Fruit fly (Drosophila melanogaster): ENCODE data around the gene CG3156.

Gene CG3156

DNA sequence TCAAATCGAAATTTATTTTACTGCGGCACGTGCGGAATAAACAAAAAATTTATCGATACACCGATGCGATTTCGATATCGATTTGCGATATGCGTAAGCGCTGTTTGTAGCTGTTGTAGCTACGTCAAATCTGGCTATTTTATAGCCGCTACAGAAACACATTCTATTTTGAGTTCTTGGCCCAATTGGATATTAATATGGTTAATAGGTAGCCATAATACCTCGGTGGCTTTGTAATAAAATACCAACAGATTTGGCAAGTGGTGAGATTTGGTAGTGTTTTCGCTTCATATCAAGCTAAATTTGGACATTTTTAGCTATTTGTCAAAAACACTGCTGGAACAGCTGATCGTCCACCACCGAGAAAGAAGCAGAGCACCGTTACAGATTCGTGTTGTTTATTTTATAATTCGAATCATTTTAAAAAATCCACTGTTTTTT, at the start of gene CG3156, which contains the start of gene CG18273:
TSS of gene CG3156 (plus strand) at position 362 of the 441 bp plus-strand sequence.
TSS of gene CG18273 (minus strand) at position 65 of the 441 bp plus-strand sequence.
- TF ChIP-seq Dll (optimal IDR thresholded peaks at IDR 0.05) (no peak), CG8478 (optimal IDR thresholded peaks at IDR 0.05) (no peak), psq (optimal IDR thresholded peaks at IDR 0.05) (no peak), pan (optimal IDR thresholded peaks at IDR 0.05) (no peak), usp (GFP tag; optimal IDR thresholded peaks at IDR 0.05) (no peak), EcR (GFP tag; optimal IDR thresholded peaks at IDR 0.05) (no peak)

DNA sequence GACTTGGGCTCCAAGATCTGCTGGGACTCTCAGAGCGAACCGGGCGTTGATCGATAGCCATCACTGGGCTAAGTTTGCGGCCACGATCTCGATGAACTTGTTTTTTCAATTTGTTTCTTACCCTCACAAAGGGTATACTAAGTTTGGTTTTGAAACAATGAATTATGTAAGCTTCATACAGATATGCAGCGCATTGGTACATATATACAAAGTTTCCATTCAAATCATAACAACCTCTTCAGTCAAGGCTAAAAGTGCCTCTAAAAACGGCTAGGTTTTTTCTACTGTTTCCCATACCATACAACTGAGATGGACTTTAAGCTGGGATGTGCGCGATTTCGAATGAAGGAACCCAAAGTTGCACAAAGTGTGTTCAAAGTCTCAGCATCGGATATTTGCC, 46.4 kb upstream of the CG3156 start:
- TF ChIP-seq Dll (optimal IDR thresholded peaks at IDR 0.05) = no peak
- TF ChIP-seq psq (optimal IDR thresholded peaks at IDR 0.05) = no peak
- no peak for TF ChIP-seq CG8478 (optimal IDR thresholded peaks at IDR 0.05)
- TF ChIP-seq pan (optimal IDR thresholded peaks at IDR 0.05) = no peak
- TF ChIP-seq usp (GFP tag; optimal IDR thresholded peaks at IDR 0.05) = no peak
- TF ChIP-seq EcR (GFP tag; optimal IDR thresholded peaks at IDR 0.05) = no peak

DNA sequence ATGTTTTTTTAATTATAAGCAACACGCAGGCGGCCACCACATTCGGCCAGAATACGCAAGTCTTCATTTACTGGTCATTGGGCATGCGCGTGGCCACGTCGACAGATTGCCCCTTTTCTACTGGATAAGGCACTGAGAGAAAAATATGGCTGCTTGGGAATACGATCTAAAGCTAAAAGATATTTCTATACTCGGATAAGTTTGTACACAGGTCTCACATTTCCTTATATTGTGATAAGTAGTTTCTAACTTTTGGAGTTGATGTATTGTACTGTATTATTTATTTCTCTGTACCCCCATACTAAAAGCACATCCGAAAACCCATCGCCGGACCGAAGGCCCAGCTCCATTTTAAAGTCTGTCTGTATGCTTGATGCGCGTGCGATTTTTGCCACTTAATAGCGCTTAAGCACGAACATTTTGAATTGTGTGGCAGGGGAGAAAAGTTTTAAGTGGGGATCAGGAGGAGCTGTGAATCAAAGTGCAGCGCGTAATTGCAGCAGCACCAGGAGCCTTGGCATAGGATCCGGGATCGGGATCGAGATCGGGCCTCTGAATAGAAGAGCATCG, 43.6 kb upstream of the CG3156 start:
- TF ChIP-seq pan (optimal IDR thresholded peaks at IDR 0.05) (no peak), psq (optimal IDR thresholded peaks at IDR 0.05) (no peak), CG8478 (optimal IDR thresholded peaks at IDR 0.05) (no peak), EcR (GFP tag; optimal IDR thresholded peaks at IDR 0.05) (no peak), Dll (optimal IDR thresholded peaks at IDR 0.05) (no peak), usp (GFP tag; optimal IDR thresholded peaks at IDR 0.05) (no peak)

DNA sequence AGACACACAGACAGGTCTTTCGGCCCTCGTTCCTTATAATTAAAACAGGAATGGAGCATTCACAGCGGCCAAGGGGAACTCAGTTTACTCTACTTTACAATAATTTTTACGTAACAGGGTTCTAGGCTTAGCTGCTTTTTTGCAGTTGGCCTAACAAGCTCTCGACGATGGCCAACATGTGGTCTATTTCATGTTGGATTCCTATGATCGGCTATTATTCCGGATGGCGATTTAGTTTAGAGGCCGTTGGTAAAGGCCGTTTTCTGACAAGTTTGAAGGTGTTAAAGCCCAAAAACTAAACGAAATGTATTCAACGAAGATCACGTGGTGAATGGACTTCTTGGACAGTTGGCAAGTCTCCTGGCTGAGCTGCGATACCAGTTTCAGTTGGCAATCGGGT, 41.7 kb upstream of the CG3156 start:
- TF ChIP-seq psq (optimal IDR thresholded peaks at IDR 0.05) (no peak), usp (GFP tag; optimal IDR thresholded peaks at IDR 0.05) (no peak), Dll (optimal IDR thresholded peaks at IDR 0.05) (no peak), pan (optimal IDR thresholded peaks at IDR 0.05) (no peak), EcR (GFP tag; optimal IDR thresholded peaks at IDR 0.05) (no peak), CG8478 (optimal IDR thresholded peaks at IDR 0.05) (no peak)

DNA sequence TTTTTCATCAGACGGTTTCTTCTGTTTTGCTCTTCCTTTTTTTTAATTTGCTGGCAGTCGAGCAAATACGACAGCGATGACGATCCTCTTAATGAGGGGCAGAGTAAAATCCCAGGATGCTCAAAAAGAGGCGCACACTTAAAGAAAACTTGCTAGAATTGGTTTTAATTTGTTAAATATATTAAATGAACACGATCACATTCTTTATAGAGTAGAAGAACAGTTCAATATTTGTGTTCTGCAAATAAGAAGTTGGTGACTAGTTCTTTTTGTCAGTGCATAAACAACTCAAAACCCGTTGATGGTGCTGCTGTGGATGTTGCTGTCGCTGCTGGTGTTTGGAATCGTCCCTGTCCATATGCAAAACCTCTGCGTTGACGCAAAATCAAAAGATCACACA, 39.4 kb upstream of the CG3156 start:
- TF ChIP-seq Dll (optimal IDR thresholded peaks at IDR 0.05) (no peak), pan (optimal IDR thresholded peaks at IDR 0.05) (no peak), CG8478 (optimal IDR thresholded peaks at IDR 0.05) (no peak)

DNA sequence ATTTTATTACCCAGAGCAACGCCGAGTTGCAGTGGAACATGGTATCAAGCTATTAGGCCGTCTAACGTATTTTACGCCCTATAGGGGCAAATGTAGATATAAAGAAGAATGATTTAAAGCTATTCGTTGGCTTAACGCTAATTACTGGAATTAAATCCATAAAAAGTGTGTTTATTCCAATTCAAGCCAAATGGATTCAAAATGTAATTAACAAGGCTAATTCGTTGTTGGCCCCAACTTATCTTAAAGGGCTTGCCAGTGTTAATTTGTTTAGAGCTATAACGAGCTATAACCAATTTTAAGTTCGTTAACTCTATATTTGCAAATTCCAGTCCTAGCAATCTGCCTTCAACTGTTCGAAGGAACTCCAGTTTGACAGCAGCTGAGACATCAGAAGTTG, 38.7 kb upstream of the CG3156 start:
- no peak for TF ChIP-seq CG8478 (optimal IDR thresholded peaks at IDR 0.05)
- TF ChIP-seq Dll (optimal IDR thresholded peaks at IDR 0.05) = no peak
- no peak for TF ChIP-seq psq (optimal IDR thresholded peaks at IDR 0.05)
- no peak for TF ChIP-seq usp (GFP tag; optimal IDR thresholded peaks at IDR 0.05)
- no peak for TF ChIP-seq EcR (GFP tag; optimal IDR thresholded peaks at IDR 0.05)
- no peak for TF ChIP-seq pan (optimal IDR thresholded peaks at IDR 0.05)

DNA sequence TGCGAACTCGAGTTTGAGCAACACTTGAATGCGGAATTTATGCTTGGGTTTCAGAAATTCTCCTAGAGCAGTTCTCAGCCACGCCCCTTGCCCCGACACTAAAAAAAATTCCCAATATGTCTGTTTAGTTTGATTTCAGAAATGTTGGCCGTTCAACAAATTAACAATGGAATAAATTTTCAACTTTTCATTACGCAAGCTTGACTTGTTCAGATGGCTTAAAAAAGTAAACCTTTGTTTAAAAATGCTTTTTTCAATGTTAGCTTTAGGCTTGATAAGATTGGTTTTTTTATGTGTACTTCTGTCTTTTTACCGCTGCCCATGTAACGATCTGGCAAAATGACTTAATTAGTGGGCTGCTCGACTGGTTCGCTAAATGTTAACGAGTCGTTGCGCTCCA, 35.0 kb upstream of the CG3156 start:
- TF ChIP-seq CG8478 (optimal IDR thresholded peaks at IDR 0.05) = no peak
- TF ChIP-seq EcR (GFP tag; optimal IDR thresholded peaks at IDR 0.05) = no peak
- no peak for TF ChIP-seq psq (optimal IDR thresholded peaks at IDR 0.05)
- no peak for TF ChIP-seq Dll (optimal IDR thresholded peaks at IDR 0.05)
- no peak for TF ChIP-seq usp (GFP tag; optimal IDR thresholded peaks at IDR 0.05)
- TF ChIP-seq pan (optimal IDR thresholded peaks at IDR 0.05) = no peak

DNA sequence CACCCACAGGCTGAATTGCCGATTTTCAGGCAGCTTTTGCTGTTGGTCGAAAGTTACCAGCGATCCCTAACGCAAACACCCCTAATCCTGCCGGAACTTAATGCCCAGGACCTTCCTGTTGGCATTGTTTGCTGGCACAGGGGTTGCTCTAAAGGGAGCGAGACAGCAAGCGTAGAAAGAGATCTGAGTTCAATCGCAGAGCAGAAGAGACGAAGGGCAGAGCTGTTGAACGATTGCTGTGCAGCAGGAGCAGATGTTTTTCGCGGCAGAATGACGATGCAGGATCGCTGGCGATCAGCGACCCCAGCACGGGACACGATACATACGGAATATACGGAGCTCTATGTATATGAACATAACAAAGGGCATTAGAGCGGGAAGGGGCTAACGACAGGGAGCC, 30.7 kb upstream of the CG3156 start:
- TF ChIP-seq psq (optimal IDR thresholded peaks at IDR 0.05) (no peak), Dll (optimal IDR thresholded peaks at IDR 0.05) (no peak), EcR (GFP tag; optimal IDR thresholded peaks at IDR 0.05) (no peak)

DNA sequence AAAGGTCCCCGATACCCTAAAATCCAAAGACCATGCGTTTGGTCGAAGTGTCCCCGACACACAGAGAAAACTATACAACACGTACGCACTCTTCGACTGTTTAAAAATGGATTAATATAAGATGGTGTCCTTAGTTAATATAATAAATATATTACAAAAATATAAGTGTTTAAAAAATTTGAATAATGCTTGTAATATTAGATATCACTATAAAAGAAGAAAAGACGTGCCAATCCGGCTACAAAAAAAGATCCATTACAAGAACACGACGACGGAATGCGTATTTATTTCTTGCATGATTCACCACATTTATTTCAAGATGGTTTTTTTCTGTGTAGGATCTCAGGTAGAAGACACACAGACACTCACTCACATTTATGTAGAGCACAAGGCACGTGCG, 29.9 kb upstream of the CG3156 start:
- TF ChIP-seq CG8478 (optimal IDR thresholded peaks at IDR 0.05) (no peak), usp (GFP tag; optimal IDR thresholded peaks at IDR 0.05) (no peak)

DNA sequence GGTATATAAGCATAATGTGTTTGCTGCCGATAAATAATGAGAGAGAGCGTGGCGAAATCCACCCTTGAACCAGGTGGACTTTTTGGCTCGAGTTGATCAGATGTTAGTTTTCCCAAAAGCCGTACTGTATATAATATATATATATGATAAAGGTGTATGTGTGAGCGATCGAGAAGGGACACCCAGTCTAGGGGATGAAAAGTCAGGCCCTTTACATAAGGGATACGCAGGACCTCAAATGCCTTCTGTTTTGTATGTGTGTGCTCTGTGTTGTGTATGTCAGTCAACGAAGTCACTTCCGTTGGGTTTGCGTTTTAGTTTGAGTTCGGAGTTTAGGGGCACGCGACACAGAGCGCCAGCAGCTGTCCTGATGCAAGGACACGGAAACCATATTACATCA, 27.2 kb upstream of the CG3156 start, which contains the start of gene ase:
TSS of gene ase (plus strand) at position 301 of the 400 bp plus-strand sequence.
- TF ChIP-seq Dll (optimal IDR thresholded peaks at IDR 0.05) (no peak), psq (optimal IDR thresholded peaks at IDR 0.05) (no peak), usp (GFP tag; optimal IDR thresholded peaks at IDR 0.05) (no peak), CG8478 (optimal IDR thresholded peaks at IDR 0.05) (no peak)

DNA sequence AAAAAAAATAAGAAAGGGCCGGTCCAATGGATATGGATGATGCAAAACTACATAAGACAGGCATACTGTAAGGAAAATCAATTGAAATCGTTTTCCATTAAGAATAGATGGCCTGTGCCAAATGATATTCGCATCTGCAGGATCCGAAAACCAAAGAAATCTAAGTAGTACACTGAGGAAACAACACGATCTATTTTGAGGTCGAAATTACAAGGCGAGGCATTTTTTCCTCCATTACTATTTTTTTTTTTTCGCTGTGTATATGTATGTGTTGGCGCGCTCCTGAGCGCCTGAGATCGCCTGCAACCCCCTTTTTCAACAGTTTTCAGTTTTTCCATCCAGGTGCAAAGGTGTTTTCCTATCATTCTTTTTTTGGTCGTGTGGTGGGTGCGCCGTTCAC, 23.7 kb upstream of the CG3156 start:
- TF ChIP-seq EcR (GFP tag; optimal IDR thresholded peaks at IDR 0.05) (no peak), usp (GFP tag; optimal IDR thresholded peaks at IDR 0.05) (no peak), CG8478 (optimal IDR thresholded peaks at IDR 0.05) (no peak), Dll (optimal IDR thresholded peaks at IDR 0.05) (no peak), pan (optimal IDR thresholded peaks at IDR 0.05) (no peak), psq (optimal IDR thresholded peaks at IDR 0.05) (no peak)

DNA sequence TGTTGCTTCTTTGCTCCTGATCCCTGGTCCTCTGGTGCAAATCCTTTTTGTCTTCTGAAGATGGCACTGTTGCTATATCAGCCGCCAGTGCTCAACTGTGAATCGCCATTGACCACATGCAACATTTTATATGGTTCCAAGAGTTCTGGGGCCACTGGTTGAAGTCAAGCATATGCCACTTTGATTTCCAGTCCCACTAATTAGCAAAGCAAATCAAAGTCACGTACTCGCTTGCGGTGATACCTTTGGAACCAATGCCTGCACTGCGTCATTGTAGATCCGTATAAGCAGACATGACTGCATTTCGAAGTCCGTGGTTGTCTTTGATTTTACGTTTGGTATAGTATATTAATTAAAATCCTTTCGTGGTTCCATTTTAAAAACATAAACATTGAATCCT, 18.4 kb upstream of the CG3156 start, which contains the start of gene Cyp4g1:
TSS of gene Cyp4g1 (minus strand) at position 101 of the 400 bp plus-strand sequence.
- TF ChIP-seq usp (GFP tag; optimal IDR thresholded peaks at IDR 0.05) (no peak), Dll (optimal IDR thresholded peaks at IDR 0.05) (no peak), EcR (GFP tag; optimal IDR thresholded peaks at IDR 0.05) (no peak), CG8478 (optimal IDR thresholded peaks at IDR 0.05) (no peak), pan (optimal IDR thresholded peaks at IDR 0.05) (no peak), psq (optimal IDR thresholded peaks at IDR 0.05) (no peak)

DNA sequence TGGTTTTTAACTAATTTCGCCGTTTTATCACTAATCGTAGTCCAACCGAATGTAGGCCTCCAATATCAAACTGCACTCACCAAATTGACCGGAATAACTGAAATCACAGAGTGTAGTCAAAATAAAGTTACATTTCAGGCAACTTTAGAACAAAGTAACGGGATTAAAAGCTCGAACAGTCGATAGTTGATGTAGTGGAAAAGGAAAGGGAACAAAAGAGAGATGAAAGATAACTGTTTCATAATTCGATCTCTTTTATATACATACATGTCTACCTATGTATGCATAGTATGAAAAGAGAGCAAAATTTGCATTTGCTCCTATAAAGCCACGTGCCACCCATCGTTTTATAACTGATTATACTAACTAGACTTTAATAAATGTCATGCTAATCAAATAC, 17.1 kb upstream of the CG3156 start, which contains the start of gene CG32816:
TSS of gene CG32816 (minus strand) at position 101 of the 400 bp plus-strand sequence.
- no peak for TF ChIP-seq Dll (optimal IDR thresholded peaks at IDR 0.05)
- TF ChIP-seq CG8478 (optimal IDR thresholded peaks at IDR 0.05) = no peak
- TF ChIP-seq usp (GFP tag; optimal IDR thresholded peaks at IDR 0.05) = no peak
- no peak for TF ChIP-seq psq (optimal IDR thresholded peaks at IDR 0.05)
- TF ChIP-seq EcR (GFP tag; optimal IDR thresholded peaks at IDR 0.05) = no peak
- no peak for TF ChIP-seq pan (optimal IDR thresholded peaks at IDR 0.05)
